Worm (Caenorhabditis elegans): ENCODE measurements around the gene C14A6.6.

DNA sequence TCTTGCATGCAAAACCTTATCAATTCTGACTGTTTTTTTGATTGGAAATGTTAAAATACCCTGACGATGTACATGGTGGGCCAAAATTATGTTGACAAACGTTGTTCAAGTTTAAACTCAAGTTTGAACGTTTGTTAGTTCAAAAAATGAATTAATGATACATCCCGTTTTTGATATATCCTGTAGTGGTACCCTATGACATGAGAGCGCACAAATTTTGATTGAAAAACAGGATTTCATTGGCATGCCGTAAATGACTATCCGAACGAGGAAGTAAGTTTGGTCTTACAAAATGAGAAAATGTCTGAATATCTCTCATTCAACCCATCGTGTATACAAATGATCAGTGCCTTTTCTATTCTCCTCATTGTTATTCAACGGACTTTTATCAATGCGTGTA, 25.9 kb downstream of the C14A6.6 start, which contains the start of gene Y37H2A.11:
- TF ChIP-seq ceh-13 (GFP tag; optimal IDR thresholded peaks at IDR 0.05) (no peak), ama-1 (optimal IDR thresholded peaks at IDR 0.05) (no peak), sea-1 (GFP tag; conservative IDR thresholded peaks at IDR 0.05) (no peak), hmbx-1 (tag; optimal IDR thresholded peaks at IDR 0.05) (no peak), aly-1 (tag; optimal IDR thresholded peaks at IDR 0.05) (no peak), pes-1 (GFP tag; IDR thresholded peaks at IDR 0.05) (no peak), flt-1 (GFP tag; IDR thresholded peaks at IDR 0.05) (no peak), tbx-11 (GFP tag; IDR thresholded peaks at IDR 0.05) (no peak)

Measured in whole organism, early embryonic.